Worm (Caenorhabditis elegans) whole organism, L3 larva: ENCODE measurements around the gene nfi-1.

ENCODE experiments used
- R02D3.7 ChIP-seq: fragments of 150-350 bp; optimal IDR thresholded peaks from 2 replicates; lab custom pipeline; 2014; ENCODE audit warnings: missing biosample characterization, missing genetic modification characterization
- ama-1 ChIP-seq: fragments of 150-350 bp; optimal IDR thresholded peaks from 2 replicates; lab custom pipeline; 2018
- ceh-16 ChIP-seq: sonication (generic microtip); optimal IDR thresholded peaks from 2 replicates; lab custom pipeline; 2017; ENCODE audit warnings: missing biosample characterization, missing genetic modification characterization
- ceh-28 ChIP-seq: fragments of 150-350 bp; optimal IDR thresholded peaks from 2 replicates; lab custom pipeline; 2014; ENCODE audit warnings: missing biosample characterization, missing genetic modification reagents, missing genetic modification characterization
- ceh-9 ChIP-seq: sonication (generic microtip); optimal IDR thresholded peaks from 2 replicates; lab custom pipeline; 2018; ENCODE audit warnings: missing biosample characterization, missing genetic modification characterization
- daf-12 ChIP-seq: fragments of 150-350 bp; optimal IDR thresholded peaks from 2 replicates; lab custom pipeline; 2014; ENCODE audit warnings: missing biosample characterization, missing genetic modification reagents, missing genetic modification characterization
- egl-5 ChIP-seq: fragments of 150-350 bp; optimal IDR thresholded peaks from 2 replicates; lab custom pipeline; 2017; ENCODE audit warnings: missing biosample characterization, missing genetic modification reagents, missing genetic modification characterization, inconsistent platforms
- elt-1 ChIP-seq: fragments of 150-350 bp; optimal IDR thresholded peaks from 2 replicates; lab custom pipeline; 2014; ENCODE audit warnings: missing biosample characterization, missing genetic modification characterization
- elt-2 ChIP-seq: sonication (generic microtip); optimal IDR thresholded peaks from 2 replicates; lab custom pipeline; 2016; ENCODE audit warnings: missing genetic modification reagents, mild to moderate bottlenecking, missing genetic modification characterization, missing compliant biosample characterization
- elt-3 ChIP-seq, 3 experiments: fragments of 150-350 bp in 1 of 3; sonication (generic microtip) in 2 of 3; optimal IDR thresholded peaks; 2 replicates in 2 of 3; 4 replicates in 1 of 3; lab custom pipeline; 2014 to 2017; ENCODE audit warnings: missing biosample characterization in 3 of 3, missing genetic modification characterization in 3 of 3
- eor-1 ChIP-seq, 2 experiments: fragments of 150-350 bp; optimal IDR thresholded peaks; 2 replicates each; lab custom pipeline; 2014 to 2018; ENCODE audit warnings: missing biosample characterization in 2 of 2, missing genetic modification characterization in 2 of 2
- fkh-2 ChIP-seq: fragments of 150-350 bp; optimal IDR thresholded peaks from 2 replicates; lab custom pipeline; 2014; ENCODE audit warnings: missing biosample characterization, missing genetic modification reagents, missing genetic modification characterization
- fos-1 ChIP-seq: fragments of 150-350 bp; optimal IDR thresholded peaks from 2 replicates; lab custom pipeline; 2014; ENCODE audit warnings: missing biosample characterization, missing genetic modification characterization
- jun-1 ChIP-seq: fragments of 150-350 bp; optimal IDR thresholded peaks from 2 replicates; lab custom pipeline; 2014; ENCODE audit warnings: missing biosample characterization, missing genetic modification reagents, missing genetic modification characterization
- lin-15B ChIP-seq: fragments of 150-350 bp; optimal IDR thresholded peaks from 2 replicates; lab custom pipeline; 2014; ENCODE audit warnings: missing biosample characterization, missing genetic modification characterization
- lin-39 ChIP-seq: fragments of 150-350 bp; optimal IDR thresholded peaks from 2 replicates; lab custom pipeline; 2018; ENCODE audit warnings: missing biosample characterization, missing genetic modification reagents, missing genetic modification characterization
- lsy-12 ChIP-seq: sonication (generic microtip); optimal IDR thresholded peaks from 2 replicates; lab custom pipeline; 2016; ENCODE audit warnings: mild to moderate bottlenecking, missing genetic modification characterization, missing compliant biosample characterization
- nhr-11 ChIP-seq: fragments of 150-350 bp; optimal IDR thresholded peaks from 2 replicates; lab custom pipeline; 2014; ENCODE audit warnings: missing biosample characterization, missing genetic modification characterization
- nhr-12 ChIP-seq: fragments of 150-350 bp; optimal IDR thresholded peaks from 2 replicates; lab custom pipeline; 2014; ENCODE audit warnings: missing biosample characterization, missing genetic modification characterization
- nhr-23 ChIP-seq: fragments of 150-350 bp; optimal IDR thresholded peaks from 2 replicates; lab custom pipeline; 2014; ENCODE audit warnings: missing biosample characterization, missing genetic modification reagents, missing genetic modification characterization
- nhr-237 ChIP-seq: fragments of 150-350 bp; optimal IDR thresholded peaks from 2 replicates; lab custom pipeline; 2014; ENCODE audit warnings: missing biosample characterization, missing genetic modification characterization
- nhr-25 ChIP-seq: sonication (generic microtip); optimal IDR thresholded peaks from 2 replicates; lab custom pipeline; 2017; ENCODE audit warnings: missing biosample characterization, missing genetic modification characterization
- nhr-43 ChIP-seq: sonication (generic microtip); optimal IDR thresholded peaks from 2 replicates; lab custom pipeline; 2016; ENCODE audit warnings: mild to moderate bottlenecking, missing genetic modification characterization, missing compliant biosample characterization; ENCODE audit not compliant: poor library complexity, severe bottlenecking
- nhr-76 ChIP-seq: fragments of 150-350 bp; sonication (generic microtip); optimal IDR thresholded peaks from 5 replicates; lab custom pipeline; 2014; ENCODE audit warnings: missing biosample characterization, missing genetic modification characterization
- nhr-77 ChIP-seq: fragments of 150-350 bp; optimal IDR thresholded peaks from 2 replicates; lab custom pipeline; 2014; ENCODE audit warnings: missing biosample characterization, missing genetic modification characterization
- pha-4 ChIP-seq: fragments of 150-350 bp; optimal IDR thresholded peaks from 2 replicates; lab custom pipeline; 2014; ENCODE audit warnings: missing biosample characterization, missing genetic modification reagents, missing genetic modification characterization
- pqm-1 ChIP-seq: fragments of 150-350 bp; optimal IDR thresholded peaks from 2 replicates; lab custom pipeline; 2017; ENCODE audit warnings: missing biosample characterization, missing genetic modification characterization, inconsistent platforms
- sea-2 ChIP-seq: fragments of 150-350 bp; sonication (generic microtip); optimal IDR thresholded peaks from 4 replicates; lab custom pipeline; 2014; ENCODE audit warnings: missing biosample characterization, missing genetic modification reagents, missing genetic modification characterization
- snpc-4 ChIP-seq: fragments of 150-350 bp; optimal IDR thresholded peaks from 2 replicates; lab custom pipeline; 2014; ENCODE audit warnings: missing biosample characterization, missing genetic modification characterization
- tbx-2 ChIP-seq: sonication (generic microtip); optimal IDR thresholded peaks from 2 replicates; lab custom pipeline; 2016; ENCODE audit warnings: mild to moderate bottlenecking, missing genetic modification characterization, missing compliant biosample characterization
- unc-39 ChIP-seq: sonication (generic microtip); optimal IDR thresholded peaks from 4 replicates; lab custom pipeline; 2017; ENCODE audit warnings: missing biosample characterization, missing genetic modification characterization
- zag-1 ChIP-seq: fragments of 150-350 bp; optimal IDR thresholded peaks from 2 replicates; lab custom pipeline; 2014; ENCODE audit warnings: missing biosample characterization, missing genetic modification characterization
- ztf-11 ChIP-seq: fragments of 150-350 bp; optimal IDR thresholded peaks from 2 replicates; lab custom pipeline; 2014; ENCODE audit warnings: missing biosample characterization, missing genetic modification characterization
- ztf-4 ChIP-seq: fragments of 150-350 bp; optimal IDR thresholded peaks from 2 replicates; lab custom pipeline; 2014; ENCODE audit warnings: missing biosample characterization, missing genetic modification characterization

nfi-1 gene

ce11 chrII:7530944-7531343 is 7.0 kb upstream of the nfi-1 start, which contains the start of gene wrt-1:
Gene wrt-1 (plus strand): TSS chrII:7530996.
- peak; percentile 41 for TF ChIP-seq nhr-23 (tag; lab: Kevin White, UChicago)
- peak; percentile 19 for TF ChIP-seq ama-1 (lab: Kevin White, UChicago)
- TF ChIP-seq eor-1 (tag; optimal IDR thresholded peaks at IDR 0.05; lab: Kevin White, UChicago): no peak

- no peak for TF ChIP-seq snpc-4
- TF ChIP-seq ceh-28 (tag; lab: Kevin White, UChicago): no peak
- peak in 1 of 3 experiments; percentile 63 for TF ChIP-seq elt-3 (tag; optimal IDR thresholded peaks at IDR 0.05; lab: Kevin White, UChicago)
- TF ChIP-seq daf-12 (tag; lab: Kevin White, UChicago): no peak
- peak; percentile 52 for TF ChIP-seq nhr-23 (tag; lab: Kevin White, UChicago)
- peak; percentile 59 for TF ChIP-seq nhr-43
Measured at ce11 chrII:7531478-7531877, 6.5 kb upstream of the nfi-1 start.

- TF ChIP-seq fkh-2 (tag; lab: Kevin White, UChicago) (no peak), elt-1 (tag; lab: Kevin White, UChicago) (peak; percentile 6), nhr-23 (tag; lab: Kevin White, UChicago) (peak; percentile 86), nhr-25 (tag; lab: Kevin White, UChicago) (peak; percentile 10), zag-1 (tag; lab: Kevin White, UChicago) (no peak)
Measured at ce11 chrII:7534369-7534768, 3.6 kb upstream of the nfi-1 start, which contains the start of gene wrt-10. Gene wrt-10 (minus strand): TSS chrII:7534563.

- TF ChIP-seq elt-2 (peak; percentile 56), pqm-1 (tag; lab: Kevin White, UChicago) (peak; percentile 7), tbx-2 (tag; lab: Kevin White, UChicago) (no peak)
Measured at ce11 chrII:7534934-7535333, 3.0 kb upstream of the nfi-1 start, which contains the start of gene ZK1290.13. Gene ZK1290.13 (plus strand): TSS chrII:7535006.

ce11 chrII:7542952-7543351 is 5.0 kb downstream of the nfi-1 start:
- TF ChIP-seq nhr-23 (tag; lab: Kevin White, UChicago) (peak; percentile 61), ztf-11 (tag; lab: Kevin White, UChicago) (no peak)
- TF ChIP-seq, all 47 proteins: peak for 1

- TF ChIP-seq ztf-4 (tag; lab: Kevin White, UChicago) (no peak), unc-39 (tag; lab: Kevin White, UChicago) (no peak), elt-2 (no peak), lsy-12 (tag; lab: Kevin White, UChicago) (no peak), nhr-237 (tag; lab: Kevin White, UChicago) (no peak), daf-12 (tag; lab: Kevin White, UChicago) (no peak), nhr-12 (tag; lab: Kevin White, UChicago) (no peak), ama-1 (lab: Kevin White, UChicago) (no peak), pha-4 (no peak), lin-15B (tag; lab: Kevin White, UChicago) (no peak), nhr-76 (tag; lab: Kevin White, UChicago) (no peak), sea-2 (GFP tag; lab: Kevin White, UChicago) (no peak), fos-1 (tag; lab: Kevin White, UChicago) (no peak)
Measured at ce11 chrII:7543808-7544207, 5.8 kb downstream of the nfi-1 start, which contains the start of gene rol-8. Gene rol-8 (plus strand): TSS chrII:7544108.

ce11 chrII:7544782-7545181 is 6.8 kb downstream of the nfi-1 start:
- no peak for TF ChIP-seq jun-1 (tag; lab: Kevin White, UChicago)
- TF ChIP-seq ceh-16 (tag; lab: Kevin White, UChicago): no peak
- no peak for TF ChIP-seq egl-5 (tag; lab: Kevin White, UChicago)
- no peak for TF ChIP-seq ceh-28 (tag; lab: Kevin White, UChicago)
- TF ChIP-seq snpc-4: no peak
- TF ChIP-seq nhr-11: no peak
- TF ChIP-seq nhr-43: peak; percentile 51
- no peak for TF ChIP-seq R02D3.7
- TF ChIP-seq nhr-77 (tag; lab: Kevin White, UChicago): no peak
- peak; percentile 32 for TF ChIP-seq ama-1 (lab: Kevin White, UChicago)
- no peak for TF ChIP-seq ceh-9 (tag; lab: Kevin White, UChicago)
- TF ChIP-seq elt-2: no peak
- TF ChIP-seq lin-39 (tag; lab: Kevin White, UChicago): no peak
- TF ChIP-seq sea-2 (GFP tag; lab: Kevin White, UChicago): no peak
